Worm (Caenorhabditis elegans) whole organism, L1 larva: ENCODE results near the gene msrp-6.

ENCODE experiments used
- ama-1 ChIP-seq: fragments of 150-350 bp; optimal IDR thresholded peaks from 2 replicates; lab custom pipeline; 2014
- ceh-82 ChIP-seq, 3 experiments: fragments of 150-350 bp in 1 of 3; sonication (generic microtip) in 2 of 3; optimal IDR thresholded peaks; 2 replicates each; lab custom pipeline; 2014 to 2017; ENCODE audit warnings: missing biosample characterization in 3 of 3, missing genetic modification characterization in 3 of 3
- elt-2 ChIP-seq: sonication (generic microtip); optimal IDR thresholded peaks from 2 replicates; lab custom pipeline; 2016; ENCODE audit warnings: missing genetic modification characterization, mild to moderate bottlenecking, inconsistent platforms, missing compliant biosample characterization, missing genetic modification reagents
- ets-5 ChIP-seq: fragments of 200-800 bp; sonication (Bioruptor generic); IDR thresholded peaks from 2 replicates; pipeline ENCODE4 v1.3.6; 2022; ENCODE audit warnings: missing genetic modification characterization, missing compliant biosample characterization
- hlh-17 ChIP-seq: fragments of 200-800 bp; sonication (Bioruptor generic); optimal IDR thresholded peaks from 2 replicates; lab custom pipeline; 2018; ENCODE audit warnings: missing genetic modification characterization, mild to moderate bottlenecking, missing compliant biosample characterization, moderate library complexity, borderline replicate concordance
- lin-15B ChIP-seq: fragments of 150-350 bp; sonication (generic microtip); optimal IDR thresholded peaks from 3 replicates; lab custom pipeline; 2014; ENCODE audit warnings: missing biosample characterization, missing genetic modification characterization
- mep-1 ChIP-seq: fragments of 150-350 bp; optimal IDR thresholded peaks from 2 replicates; lab custom pipeline; 2014; ENCODE audit warnings: missing biosample characterization, missing genetic modification characterization
- nhr-11 ChIP-seq: fragments of 150-350 bp; optimal IDR thresholded peaks from 2 replicates; lab custom pipeline; 2014; ENCODE audit warnings: missing biosample characterization, missing genetic modification characterization
- nhr-12 ChIP-seq: sonication (generic microtip); optimal IDR thresholded peaks from 2 replicates; lab custom pipeline; 2017; ENCODE audit warnings: missing biosample characterization, missing genetic modification characterization
- nhr-19 ChIP-seq: fragments of 200-800 bp; sonication (Bioruptor generic); conservative IDR thresholded peaks from 2 replicates; pipeline ENCODE4 v1.3.6; 2022; ENCODE audit warnings: missing genetic modification characterization, missing compliant biosample characterization
- pqm-1 ChIP-seq: sonication (generic microtip); optimal IDR thresholded peaks from 3 replicates; lab custom pipeline; 2017; ENCODE audit warnings: missing biosample characterization, missing genetic modification characterization
- unc-130 ChIP-seq: fragments of 150-350 bp; optimal IDR thresholded peaks from 2 replicates; lab custom pipeline; 2017; ENCODE audit warnings: missing biosample characterization, missing genetic modification characterization, inconsistent platforms

DNA sequence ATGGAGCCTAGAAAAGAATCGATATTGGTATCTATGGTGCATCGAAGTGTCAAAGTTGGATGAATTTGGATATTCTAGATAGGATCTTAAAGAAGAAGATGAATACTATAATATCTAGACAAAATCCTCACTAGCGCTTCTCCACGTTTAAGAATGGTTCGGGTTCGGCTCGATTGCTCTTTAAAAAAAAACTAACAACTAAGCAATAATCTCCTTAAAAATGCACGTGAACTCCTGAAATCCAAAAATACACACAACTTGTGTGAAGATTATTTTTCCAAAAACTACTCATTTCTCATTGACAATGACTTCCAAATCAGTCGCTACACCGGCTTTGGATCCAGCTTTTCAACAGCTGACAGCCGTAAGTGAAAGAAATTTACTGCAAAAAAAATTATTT, 11.9 kb downstream of the msrp-6 start, which contains the start of gene D2062.1:
- no peak for TF ChIP-seq unc-130 (tag; lab: Kevin White, UChicago)
- TF ChIP-seq pqm-1 (tag; lab: Kevin White, UChicago) = no peak
- TF ChIP-seq elt-2 (tag; lab: Kevin White, UChicago) = no peak
- no peak for TF ChIP-seq nhr-11 (tag; lab: Kevin White, UChicago)
- TF ChIP-seq lin-15B = no peak
- no peak for TF ChIP-seq ceh-82 (tag; optimal IDR thresholded peaks at IDR 0.05; lab: Kevin White, UChicago)
- no peak for TF ChIP-seq nhr-12 (tag; lab: Kevin White, UChicago)
- no peak for TF ChIP-seq ets-5 (GFP tag; lab: Robert Waterston, UW)
- no peak for TF ChIP-seq nhr-19
- TF ChIP-seq mep-1 (tag; lab: Kevin White, UChicago) = no peak
- no peak for TF ChIP-seq ama-1
- TF ChIP-seq hlh-17 (GFP tag; lab: Kevin White, UChicago) = no peak
